Worm (Caenorhabditis elegans): Measurements from ENCODE around the gene srg-24.

Gene srg-24

ce11 chrII:3052843-3053242, 47.6 kb downstream of the srg-24 start:
- no peak for TF ChIP-seq attf-3 (GFP tag; conservative IDR thresholded peaks at IDR 0.05)
- no peak for TF ChIP-seq lir-1 (GFP tag; conservative IDR thresholded peaks at IDR 0.05)
- no peak for TF ChIP-seq F23B12.7 (tag; optimal IDR thresholded peaks at IDR 0.05; ENCODE audit: insufficient read depth)
- peak; percentile 55; the same call in 1 of the 2 replicates for TF ChIP-seq zfh-2 (GFP tag; conservative IDR thresholded peaks at IDR 0.05)
- no peak for TF ChIP-seq Y53G8AR.9 (GFP tag; conservative IDR thresholded peaks at IDR 0.05)

- TF ChIP-seq ztf-3 (GFP tag; optimal IDR thresholded peaks at IDR 0.05), result no peak
- no peak for TF ChIP-seq repo-1 (tag; optimal IDR thresholded peaks at IDR 0.05)
- TF ChIP-seq aptf-2 (GFP tag; conservative IDR thresholded peaks at IDR 0.05), result no peak
- no peak for TF ChIP-seq lag-1 (GFP tag; IDR thresholded peaks at IDR 0.05)
- no peak for TF ChIP-seq egl-18 (GFP tag; IDR thresholded peaks at IDR 0.05)
These were observed 49.1 kb downstream of the srg-24 start for ce11 chrII:3051332-3051731.

- no peak for TF ChIP-seq ceh-27 (GFP tag; optimal IDR thresholded peaks at IDR 0.05)
- TF ChIP-seq ceh-91 (GFP tag; IDR thresholded peaks at IDR 0.05), result no peak
- TF ChIP-seq nhr-120 (GFP tag; IDR thresholded peaks at IDR 0.05), result no peak
- no peak for TF ChIP-seq ztf-22 (GFP tag; optimal IDR thresholded peaks at IDR 0.05)
- no peak for TF ChIP-seq cebp-1 (GFP tag; IDR thresholded peaks at IDR 0.05)
- TF ChIP-seq cebp-1 (tag; optimal IDR thresholded peaks at IDR 0.05), result no peak
- TF ChIP-seq attf-6 (GFP tag; IDR thresholded peaks at IDR 0.05), result no peak
- no peak for TF ChIP-seq ztf-26 (tag; optimal IDR thresholded peaks at IDR 0.05)
- no peak for TF ChIP-seq nfya-2 (GFP tag; IDR thresholded peaks at IDR 0.05)
- no peak for TF ChIP-seq him-1 (tag; optimal IDR thresholded peaks at IDR 0.05)
- no peak for TF ChIP-seq dpff-1 (tag; optimal IDR thresholded peaks at IDR 0.05)
- no peak for TF ChIP-seq die-1 (tag; optimal IDR thresholded peaks at IDR 0.05)
- no peak for TF ChIP-seq chd-7 (tag; optimal IDR thresholded peaks at IDR 0.05)
- TF ChIP-seq tbx-9 (tag; optimal IDR thresholded peaks at IDR 0.05; ENCODE audit: borderline replicate concordance), result no peak
- TF ChIP-seq egrh-3 (GFP tag; IDR thresholded peaks at IDR 0.05), result no peak
- no peak for TF ChIP-seq F39B2.1 (GFP tag; IDR thresholded peaks at IDR 0.05)
These were observed 49.7 kb downstream of the srg-24 start, which contains the start of gene sri-31 for ce11 chrII:3050703-3051102. TSS of gene sri-31 (plus strand) at chrII:3051003.

DNA sequence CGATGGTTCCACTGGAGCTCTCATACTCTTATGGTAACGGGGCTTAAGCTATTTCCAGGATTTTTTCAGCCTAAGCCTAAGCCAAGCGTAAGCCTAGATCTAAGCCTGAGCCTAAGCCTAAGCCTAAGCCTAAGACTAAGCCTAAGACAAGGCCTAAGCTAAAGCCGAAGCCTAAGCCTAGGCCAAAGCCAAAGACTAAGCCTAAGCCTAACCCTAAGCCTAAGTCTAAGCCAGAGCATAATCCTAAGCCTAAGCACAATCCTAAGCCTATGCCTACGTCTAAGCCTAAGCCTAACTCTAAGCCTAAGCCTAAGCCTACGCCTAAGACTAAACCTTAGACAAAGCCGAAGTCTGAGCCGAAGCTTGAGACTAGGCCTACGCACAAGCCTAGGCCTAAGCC, 51.5 kb downstream of the srg-24 start:
- TF ChIP-seq ceh-100 (GFP tag; IDR thresholded peaks at IDR 0.05), result no peak
- no peak for TF ChIP-seq T26A5.8 (tag; optimal IDR thresholded peaks at IDR 0.05)
- TF ChIP-seq F49E8.2 (tag; optimal IDR thresholded peaks at IDR 0.05; ENCODE audit: insufficient read depth), result no peak
- TF ChIP-seq hsf-1 (GFP tag; IDR thresholded peaks at IDR 0.05), result 0 out of 2 replicates have a peak, but pooled peaks have one; percentile 39
- peak; percentile 24; the same call in 1 of the 2 replicates for TF ChIP-seq madf-6 (GFP tag; IDR thresholded peaks at IDR 0.05)

Measured in whole organism, young adult.